Fruit fly (Drosophila melanogaster) S2 (cell line): ENCODE results near the gene LSm-4.
A peak's percentile ranks its signal among the peaks of the same experiment; 100 is the strongest.

Experiments
- CG8478 ChIP-seq: fragments of >200 bp; optimal IDR thresholded peaks from 2 replicates; lab custom pipeline; 2018
- CTCF ChIP-seq, 2 experiments: fragments of >200 bp; optimal IDR thresholded peaks; 2 replicates each; lab custom pipeline; 2018

- TF ChIP-seq CG8478 (lab: Kevin White, UChicago) (no peak), CTCF (optimal IDR thresholded peaks at IDR 0.05; lab: Kevin White, UChicago) (peak; percentile 12 to 32)
Observed at dm6 chr2L:10379865-10380264, 25.1 kb downstream of the LSm-4 start, which contains the start of gene gny.
